Fruit fly (Drosophila melanogaster) whole organism, embryonic: Measurements from ENCODE around the gene Rab35.

Experiments
- ATbp ChIP-seq: fragments of 200-800 bp; sonication (Bioruptor generic); optimal IDR thresholded peaks from 2 replicates; lab custom pipeline; 2017; ENCODE audit warnings: missing biosample characterization, mild to moderate bottlenecking, missing genetic modification characterization, missing genetic modification reagents
- Abd-B ChIP-seq: fragments of 200-800 bp; sonication (Bioruptor generic); optimal IDR thresholded peaks from 2 replicates; lab custom pipeline; 2018; ENCODE audit warnings: missing biosample characterization, mild to moderate bottlenecking, missing genetic modification characterization, moderate library complexity
- Antp ChIP-seq: fragments of 200-800 bp; sonication (Bioruptor generic); optimal IDR thresholded peaks from 3 replicates; lab custom pipeline; 2016; ENCODE audit warnings: missing biosample characterization, missing genetic modification characterization
- Atf3 ChIP-seq: fragments of 200-800 bp; sonication (Bioruptor generic); optimal IDR thresholded peaks from 3 replicates; lab custom pipeline; 2016; ENCODE audit warnings: missing biosample characterization, missing genetic modification characterization
- Atf6 ChIP-seq: fragments of 200-800 bp; sonication (Bioruptor generic); IDR thresholded peaks from 2 replicates; pipeline ENCODE4 v1.3.6; 2022; ENCODE audit warnings: missing biosample characterization, missing genetic modification characterization
- Bteb2 ChIP-seq: fragments of 200-800 bp; sonication (Bioruptor generic); optimal IDR thresholded peaks from 2 replicates; lab custom pipeline; 2016; ENCODE audit warnings: missing biosample characterization, missing genetic modification characterization
- CG11723 ChIP-seq: fragments of 200-800 bp; sonication (Bioruptor generic); optimal IDR thresholded peaks from 2 replicates; lab custom pipeline; 2017; ENCODE audit warnings: missing biosample characterization, mild to moderate bottlenecking, missing genetic modification characterization
- CG12155 ChIP-seq: fragments of 200-800 bp; sonication (Bioruptor generic); optimal IDR thresholded peaks from 3 replicates; lab custom pipeline; 2016; ENCODE audit warnings: missing biosample characterization, missing genetic modification characterization
- CG14014 ChIP-seq: fragments of 200-800 bp; sonication (Bioruptor generic); IDR thresholded peaks from 2 replicates; pipeline ENCODE4 v1.3.6; 2022; ENCODE audit warnings: missing biosample characterization, missing genetic modification characterization
- CG14441 ChIP-seq: fragments of 200-800 bp; sonication (Bioruptor generic); IDR thresholded peaks from 2 replicates; pipeline ENCODE4 v1.3.6; 2022; ENCODE audit warnings: missing biosample characterization, missing genetic modification characterization
- CG15479 ChIP-seq: fragments of 200-800 bp; sonication (Bioruptor generic); optimal IDR thresholded peaks from 3 replicates; lab custom pipeline; 2019; ENCODE audit warnings: missing biosample characterization, mild to moderate bottlenecking, missing genetic modification characterization, moderate library complexity
- CG15514 ChIP-seq: fragments of 200-800 bp; sonication (Bioruptor generic); optimal IDR thresholded peaks from 3 replicates; lab custom pipeline; 2017; ENCODE audit warnings: missing biosample characterization, missing genetic modification characterization, mild to moderate bottlenecking, moderate library complexity, missing genetic modification reagents
- CG15696 ChIP-seq: fragments of 200-800 bp; sonication (Bioruptor generic); optimal IDR thresholded peaks from 2 replicates; lab custom pipeline; 2019; ENCODE audit warnings: missing biosample characterization, mild to moderate bottlenecking, missing genetic modification characterization, moderate library complexity
- CG16863 ChIP-seq: fragments of 200-800 bp; sonication (Bioruptor generic); optimal IDR thresholded peaks from 3 replicates; lab custom pipeline; 2016; ENCODE audit warnings: missing biosample characterization, missing genetic modification characterization
- CG17361 ChIP-seq: fragments of 200-800 bp; sonication (Bioruptor generic); IDR thresholded peaks from 3 replicates; pipeline ENCODE4 v1.3.6; 2022; ENCODE audit warnings: missing biosample characterization, missing genetic modification characterization
- CG2129 ChIP-seq: fragments of 200-800 bp; sonication (Bioruptor generic); IDR thresholded peaks from 2 replicates; pipeline ENCODE4 v1.3.6; 2022; ENCODE audit warnings: missing biosample characterization, missing genetic modification characterization; ENCODE audit not compliant: partially characterized antibody
- CG3847 ChIP-seq: fragments of 200-800 bp; sonication (Bioruptor generic); IDR thresholded peaks from 2 replicates; pipeline ENCODE4 v1.3.6; 2022; ENCODE audit warnings: missing biosample characterization, missing genetic modification characterization
- CG6689 ChIP-seq: fragments of 200-800 bp; sonication (Bioruptor generic); IDR thresholded peaks from 2 replicates; pipeline ENCODE4 v1.3.6; 2022; ENCODE audit warnings: missing biosample characterization, missing genetic modification characterization
- CG7745 ChIP-seq: fragments of 200-800 bp; sonication (Bioruptor generic); optimal IDR thresholded peaks from 2 replicates; lab custom pipeline; 2018; ENCODE audit warnings: missing biosample characterization, mild to moderate bottlenecking, missing genetic modification characterization, moderate library complexity
- CG8359 ChIP-seq: fragments of 200-800 bp; sonication (Bioruptor generic); optimal IDR thresholded peaks from 2 replicates; lab custom pipeline; 2017; ENCODE audit warnings: missing biosample characterization, mild to moderate bottlenecking, missing genetic modification characterization, borderline replicate concordance
- CG9797 ChIP-seq: fragments of 200-800 bp; sonication (Bioruptor generic); optimal IDR thresholded peaks from 3 replicates; lab custom pipeline; 2018; ENCODE audit warnings: missing biosample characterization, mild to moderate bottlenecking, missing genetic modification characterization
- E2f1 ChIP-seq: fragments of 200-800 bp; sonication (Bioruptor generic); IDR thresholded peaks from 2 replicates; pipeline ENCODE4 v1.3.6; 2022; ENCODE audit warnings: missing biosample characterization, missing genetic modification characterization
- Ets97D ChIP-seq: fragments of 200-800 bp; sonication (Bioruptor generic); optimal IDR thresholded peaks from 3 replicates; lab custom pipeline; 2016; ENCODE audit warnings: missing biosample characterization, missing genetic modification characterization
- HHEX ChIP-seq: fragments of 200-800 bp; sonication (Bioruptor generic); optimal IDR thresholded peaks from 3 replicates; lab custom pipeline; 2017; ENCODE audit warnings: missing biosample characterization, mild to moderate bottlenecking, missing genetic modification characterization, missing genetic modification reagents
- Hand ChIP-seq: fragments of 200-800 bp; sonication (Bioruptor generic); optimal IDR thresholded peaks from 2 replicates; lab custom pipeline; 2017; ENCODE audit warnings: mild to moderate bottlenecking, missing biosample characterization, missing genetic modification reagents, missing genetic modification characterization
- Nf-YA ChIP-seq: fragments of 200-800 bp; sonication (Bioruptor generic); IDR thresholded peaks from 2 replicates; pipeline ENCODE4 v1.3.6; 2022; ENCODE audit warnings: missing biosample characterization, missing genetic modification characterization
- Opbp ChIP-seq: fragments of 200-800 bp; sonication (Bioruptor generic); IDR thresholded peaks from 3 replicates; pipeline ENCODE4 v1.3.6; 2022; ENCODE audit warnings: missing biosample characterization, missing genetic modification characterization; ENCODE audit not compliant: partially characterized antibody
- PHDP ChIP-seq: fragments of 200-800 bp; sonication (Bioruptor generic); optimal IDR thresholded peaks from 3 replicates; lab custom pipeline; 2018; ENCODE audit warnings: missing biosample characterization, mild to moderate bottlenecking, missing genetic modification characterization, moderate library complexity
- Scr ChIP-seq: fragments of 200-800 bp; sonication (Bioruptor generic); IDR thresholded peaks from 2 replicates; pipeline ENCODE4 v1.3.6; 2022; ENCODE audit warnings: missing biosample characterization, missing genetic modification characterization; ENCODE audit not compliant: partially characterized antibody
- Stat92E ChIP-seq, 3 experiments: fragments of >200 bp in 2 of 3; fragments of 200-800 bp in 1 of 3; sonication (Bioruptor generic) in 1 of 3; optimal IDR thresholded peaks; 2 replicates each; lab custom pipeline; 2017 to 2019; ENCODE audit warnings: missing biosample characterization in 3 of 3, missing genetic modification characterization in 3 of 3, mild to moderate bottlenecking in 1 of 3, moderate library complexity in 1 of 3
- ac ChIP-seq: fragments of 200-800 bp; sonication (Bioruptor generic); optimal IDR thresholded peaks from 3 replicates; lab custom pipeline; 2017; ENCODE audit warnings: missing biosample characterization, mild to moderate bottlenecking, missing genetic modification characterization
- al ChIP-seq: fragments of 200-800 bp; sonication (Bioruptor generic); IDR thresholded peaks from 2 replicates; pipeline ENCODE4 v1.3.6; 2022; ENCODE audit warnings: missing biosample characterization, missing genetic modification characterization
- ash1 ChIP-seq: fragments of 200-800 bp; sonication (Bioruptor generic); optimal IDR thresholded peaks from 2 replicates; lab custom pipeline; 2018; ENCODE audit warnings: missing biosample characterization, mild to moderate bottlenecking, missing genetic modification characterization
- btn ChIP-seq: fragments of 200-800 bp; sonication (Bioruptor generic); optimal IDR thresholded peaks from 2 replicates; lab custom pipeline; 2016; ENCODE audit warnings: missing biosample characterization, missing genetic modification characterization
- chif ChIP-seq, 2 experiments: fragments of 200-800 bp; sonication (Bioruptor generic); optimal IDR thresholded peaks; 3 replicates each; lab custom pipeline; 2016; ENCODE audit warnings: missing biosample characterization in 2 of 2, missing genetic modification characterization in 2 of 2
- chn ChIP-seq: fragments of 200-800 bp; sonication (Bioruptor generic); optimal IDR thresholded peaks from 2 replicates; lab custom pipeline; 2016; ENCODE audit warnings: missing biosample characterization, missing genetic modification characterization
- croc ChIP-seq: fragments of 200-800 bp; sonication (Bioruptor generic); conservative IDR thresholded peaks from 3 replicates; pipeline ENCODE4 v1.3.6; 2022; ENCODE audit warnings: missing biosample characterization, missing genetic modification characterization
- dati ChIP-seq: fragments of 200-800 bp; sonication (Bioruptor generic); IDR thresholded peaks from 2 replicates; pipeline ENCODE4 v1.3.6; 2022; ENCODE audit warnings: missing biosample characterization, missing genetic modification characterization
- en ChIP-seq: fragments of 200-800 bp; sonication (Bioruptor generic); optimal IDR thresholded peaks from 2 replicates; lab custom pipeline; 2016; ENCODE audit warnings: missing biosample characterization, missing genetic modification characterization
- gro ChIP-seq: fragments of 200-800 bp; sonication (Bioruptor generic); optimal IDR thresholded peaks from 2 replicates; lab custom pipeline; 2016; ENCODE audit warnings: missing biosample characterization, missing genetic modification characterization
- lola ChIP-seq, 3 experiments: fragments of >200 bp in 2 of 3; fragments of 200-800 bp in 1 of 3; sonication (Bioruptor generic) in 1 of 3; optimal IDR thresholded peaks; 2 replicates each; lab custom pipeline; 2017 to 2019; ENCODE audit warnings: missing biosample characterization in 3 of 3, missing genetic modification characterization in 3 of 3, mild to moderate bottlenecking in 1 of 3, moderate library complexity in 1 of 3
- luna ChIP-seq: fragments of 200-800 bp; sonication (Bioruptor generic); optimal IDR thresholded peaks from 2 replicates; lab custom pipeline; 2016; ENCODE audit warnings: missing biosample characterization, missing genetic modification characterization
- onecut ChIP-seq: fragments of 200-800 bp; sonication (Bioruptor generic); IDR thresholded peaks from 2 replicates; pipeline ENCODE4 v1.3.6; 2022; ENCODE audit warnings: missing biosample characterization, missing genetic modification characterization
- pnt ChIP-seq: fragments of 200-800 bp; sonication (Bioruptor generic); optimal IDR thresholded peaks from 3 replicates; lab custom pipeline; 2016; ENCODE audit warnings: missing biosample characterization, missing genetic modification characterization
- pros ChIP-seq: fragments of 200-800 bp; sonication (Bioruptor generic); optimal IDR thresholded peaks from 3 replicates; lab custom pipeline; 2019; ENCODE audit warnings: missing biosample characterization, mild to moderate bottlenecking, missing genetic modification characterization, moderate library complexity
- psq ChIP-seq: fragments of 200-800 bp; sonication (Bioruptor generic); optimal IDR thresholded peaks from 2 replicates; lab custom pipeline; 2017; ENCODE audit warnings: missing biosample characterization, missing genetic modification characterization
- sens ChIP-seq: fragments of 200-800 bp; sonication (Bioruptor generic); peaks from one replicate; lab custom pipeline; 2016; ENCODE audit warnings: missing biosample characterization, missing genetic modification characterization
- ssp ChIP-seq: fragments of 200-800 bp; sonication (Bioruptor generic); IDR thresholded peaks from 2 replicates; pipeline ENCODE4 v1.3.6; 2022; ENCODE audit warnings: missing biosample characterization, missing genetic modification characterization
- tll ChIP-seq, 2 experiments: fragments of 200-800 bp in 1 of 2; fragments of >200 bp in 1 of 2; sonication (Bioruptor generic) in 1 of 2; optimal IDR thresholded peaks; 2 replicates each; lab custom pipeline; 2017 to 2019; ENCODE audit warnings: missing biosample characterization in 2 of 2, missing genetic modification characterization in 2 of 2, mild to moderate bottlenecking in 1 of 2, moderate library complexity in 1 of 2
- twi ChIP-seq: fragments of 200-800 bp; optimal IDR thresholded peaks from 2 replicates; lab custom pipeline; 2019; ENCODE audit warnings: missing biosample characterization, mild to moderate bottlenecking, missing genetic modification characterization, moderate library complexity
- zfh1 ChIP-seq: fragments of 200-800 bp; sonication (Bioruptor generic); IDR thresholded peaks from 3 replicates; pipeline ENCODE4 v1.3.6; 2022; ENCODE audit warnings: missing biosample characterization, missing genetic modification characterization

Gene Rab35

dm6 chrX:20169898-20170297, 10.2 kb upstream of the Rab35 start, which contains the start of the genes CG9581 and CG9578 (continued):
- no peak for TF ChIP-seq CG14441 (GFP tag; lab: Robert Waterston, UW)
- TF ChIP-seq onecut (GFP tag; lab: Robert Waterston, UW): no peak
- peak; percentile 5 for TF ChIP-seq CG15514 (GFP tag; lab: Kevin White, UChicago)
- TF ChIP-seq CG17361: 0 out of 3 replicates have a peak, but pooled peaks have one; percentile 9
- TF ChIP-seq ash1 (GFP tag; lab: Kevin White, UChicago): no peak
- TF ChIP-seq Opbp (GFP tag; lab: Robert Waterston, UW): peak; percentile 51; the same call in 2 of the 3 replicates
- TF ChIP-seq Antp (GFP tag; lab: Kevin White, UChicago): no peak
- peak; percentile 87 for TF ChIP-seq Scr (GFP tag; lab: Robert Waterston, UW)
- no peak for TF ChIP-seq E2f1 (GFP tag; lab: Robert Waterston, UW)
- TF ChIP-seq CG15479 (GFP tag; lab: Kevin White, UChicago): no peak
- TF ChIP-seq Nf-YA: no peak
- no peak for TF ChIP-seq PHDP (tag; lab: Kevin White, UChicago)
- no peak for TF ChIP-seq CG12155 (GFP tag; lab: Kevin White, UChicago)
- no peak for TF ChIP-seq Atf6 (GFP tag; lab: Robert Waterston, UW)
- no peak for TF ChIP-seq Bteb2
- TF ChIP-seq Atf3 (GFP tag; lab: Kevin White, UChicago): no peak
- no peak for TF ChIP-seq gro
- TF ChIP-seq psq (GFP tag; lab: Kevin White, UChicago): no peak
- no peak for TF ChIP-seq dati (GFP tag; lab: Robert Waterston, UW)
- TF ChIP-seq CG14014 (GFP tag; lab: Robert Waterston, UW): no peak
- TF ChIP-seq CG7745 (tag; lab: Kevin White, UChicago): no peak
- no peak for TF ChIP-seq en
- no peak for TF ChIP-seq Stat92E (GFP tag; optimal IDR thresholded peaks at IDR 0.05; lab: Kevin White, UChicago)
- TF ChIP-seq pros (GFP tag; lab: Kevin White, UChicago): no peak
- TF ChIP-seq croc (GFP tag; lab: Robert Waterston, UW): no peak
- TF ChIP-seq CG6689 (GFP tag; lab: Robert Waterston, UW): no peak
- TF ChIP-seq CG15696 (tag; lab: Kevin White, UChicago): no peak
- TF ChIP-seq CG11723 (GFP tag; lab: Kevin White, UChicago): no peak
- TF ChIP-seq chn (GFP tag; lab: Kevin White, UChicago): no peak
- no peak for TF ChIP-seq lola (GFP tag; optimal IDR thresholded peaks at IDR 0.05; lab: Kevin White, UChicago)
- no peak for TF ChIP-seq pnt (GFP tag; lab: Kevin White, UChicago)
- TF ChIP-seq twi (tag; lab: Kevin White, UChicago): no peak
- no peak for TF ChIP-seq al (GFP tag; lab: Robert Waterston, UW)
- no peak for TF ChIP-seq sens (GFP tag; lab: Kevin White, UChicago)
- TF ChIP-seq ATbp: no peak
- TF ChIP-seq btn (GFP tag; lab: Kevin White, UChicago): no peak
- TF ChIP-seq chif (GFP tag; optimal IDR thresholded peaks at IDR 0.05; lab: Kevin White, UChicago): no peak
- no peak for TF ChIP-seq CG9797 (GFP tag; lab: Kevin White, UChicago)
- no peak for TF ChIP-seq Abd-B (GFP tag; lab: Kevin White, UChicago)
- TF ChIP-seq tll (GFP tag; optimal IDR thresholded peaks at IDR 0.05; lab: Kevin White, UChicago): no peak
- TF ChIP-seq ssp (GFP tag; lab: Robert Waterston, UW): no peak
- no peak for TF ChIP-seq luna
- TF ChIP-seq CG8359 (GFP tag; lab: Kevin White, UChicago): no peak
- TF ChIP-seq CG2129 (GFP tag; lab: Robert Waterston, UW): peak; percentile 75
- TF ChIP-seq zfh1 (GFP tag; lab: Robert Waterston, UW): no peak
- 0 out of 2 replicates have a peak, but pooled peaks have one; percentile 28 for TF ChIP-seq CG3847
- peak; percentile 14 for TF ChIP-seq Ets97D (GFP tag; lab: Kevin White, UChicago)
- no peak for TF ChIP-seq CG16863
- TF ChIP-seq ac (GFP tag; lab: Kevin White, UChicago): no peak
- TF ChIP-seq Hand (GFP tag; lab: Kevin White, UChicago): no peak
- TF ChIP-seq HHEX (GFP tag; lab: Kevin White, UChicago): no peak
